Worm (Caenorhabditis elegans) whole organism, L3 larva: Measurements from ENCODE around the gene T05G5.5.

Experiments
- ama-1 ChIP-seq: fragments of 150-350 bp; optimal IDR thresholded peaks from 2 replicates; lab custom pipeline; 2018
- nhr-76 ChIP-seq: fragments of 150-350 bp; sonication (generic microtip); optimal IDR thresholded peaks from 5 replicates; lab custom pipeline; 2014; ENCODE audit warnings: missing biosample characterization, missing genetic modification characterization
- unc-62 ChIP-seq: fragments of 150-350 bp; sonication (generic microtip); optimal IDR thresholded peaks from 4 replicates; lab custom pipeline; 2014; ENCODE audit warnings: missing biosample characterization, missing genetic modification reagents, missing genetic modification characterization

ce11 chrIII:9733333-9733732 lies 17.9 kb downstream of the T05G5.5 start:
- TF ChIP-seq unc-62 (GFP tag; lab: Kevin White, UChicago), result no peak
- no peak for TF ChIP-seq ama-1
- TF ChIP-seq nhr-76 (tag; lab: Kevin White, UChicago), result no peak
